Fruit fly (Drosophila melanogaster) whole organism, adult: Measurements from ENCODE around the gene drpr.

Experiments
- CG1620 ChIP-seq: fragments of 200-800 bp; sonication (Bioruptor generic); optimal IDR thresholded peaks from 2 replicates; lab custom pipeline; 2016; ENCODE audit warnings: missing biosample characterization, missing genetic modification characterization
- CG7101 ChIP-seq: fragments of 200-800 bp; sonication (Bioruptor generic); optimal IDR thresholded peaks from 2 replicates; lab custom pipeline; 2018; ENCODE audit warnings: missing biosample characterization, mild to moderate bottlenecking, missing genetic modification characterization, moderate library complexity
- Crg-1 ChIP-seq: fragments of 200-800 bp; sonication (Bioruptor generic); optimal IDR thresholded peaks from 2 replicates; lab custom pipeline; 2016; ENCODE audit warnings: missing biosample characterization, missing genetic modification characterization
- Hr96 ChIP-seq: fragments of 200-800 bp; sonication (Bioruptor generic); optimal IDR thresholded peaks from 2 replicates; lab custom pipeline; 2016; ENCODE audit warnings: missing biosample characterization, missing genetic modification characterization
- toe ChIP-seq: fragments of 200-800 bp; sonication (Bioruptor generic); optimal IDR thresholded peaks from 2 replicates; lab custom pipeline; 2016; ENCODE audit warnings: missing biosample characterization, missing genetic modification characterization

- TF ChIP-seq CG1620 (no peak), CG7101 (tag; lab: Kevin White, UChicago) (no peak), Crg-1 (no peak), toe (GFP tag; lab: Kevin White, UChicago) (no peak), Hr96 (no peak)
Measured at dm6 chr3L:1724090-1724489, 6.8 kb downstream of the drpr start, which contains the start of gene CG12035.
